Worm (Caenorhabditis elegans) whole organism, L1 larva: ENCODE data around the gene F25H9.7.

ENCODE experiments used
- C04F5.9 ChIP-seq: sonication (generic microtip); optimal IDR thresholded peaks from 2 replicates; lab custom pipeline; 2016; ENCODE audit warnings: missing genetic modification characterization, missing compliant biosample characterization
- alr-1 ChIP-seq: fragments of 200-800 bp; sonication (Bioruptor generic); optimal IDR thresholded peaks from 2 replicates; lab custom pipeline; 2018; ENCODE audit warnings: borderline replicate concordance, mild to moderate bottlenecking, missing genetic modification characterization, missing compliant biosample characterization
- ama-1 ChIP-seq: fragments of 150-350 bp; optimal IDR thresholded peaks from 2 replicates; lab custom pipeline; 2014
- efl-1 ChIP-seq, 4 experiments: fragments of 150-350 bp; optimal IDR thresholded peaks in 3 of 4; peaks in 1 of 4; 1 replicate in 1 of 4; 2 replicates in 3 of 4; lab custom pipeline; 2014; ENCODE audit warnings: missing biosample characterization in 2 of 4, missing genetic modification characterization in 2 of 4, missing genetic modification reagents in 2 of 4
- hlh-4 ChIP-seq: sonication (generic microtip); optimal IDR thresholded peaks from 2 replicates; lab custom pipeline; 2016; ENCODE audit warnings: mild to moderate bottlenecking, missing genetic modification characterization, missing compliant biosample characterization
- isw-1 ChIP-seq: fragments of 200-800 bp; sonication (Bioruptor generic); IDR thresholded peaks from 2 replicates; pipeline ENCODE4 v1.3.6; 2022; ENCODE audit warnings: missing genetic modification characterization, missing compliant biosample characterization
- unc-62 ChIP-seq: fragments of 150-350 bp; optimal IDR thresholded peaks from 2 replicates; lab custom pipeline; 2014; ENCODE audit warnings: missing biosample characterization, missing genetic modification reagents, missing genetic modification characterization
- zag-1 ChIP-seq: fragments of 150-350 bp; optimal IDR thresholded peaks from 2 replicates; lab custom pipeline; 2014; ENCODE audit warnings: missing biosample characterization, missing genetic modification characterization

- TF ChIP-seq C04F5.9 (tag; lab: Kevin White, UChicago): no peak
- TF ChIP-seq unc-62 (GFP tag; lab: Kevin White, UChicago): no peak
- no peak for TF ChIP-seq alr-1 (tag; lab: Kevin White, UChicago)
- TF ChIP-seq efl-1 (optimal IDR thresholded peaks at IDR 0.05; lab: Kevin White, UChicago): no peak
- TF ChIP-seq efl-1 (GFP tag; optimal IDR thresholded peaks at IDR 0.05 in 1 of 2; lab: Kevin White, UChicago): no peak
- TF ChIP-seq isw-1 (GFP tag; lab: Robert Waterston, UW): no peak
- no peak for TF ChIP-seq zag-1 (tag; lab: Kevin White, UChicago)
- TF ChIP-seq hlh-4 (tag; lab: Kevin White, UChicago): no peak
- no peak for TF ChIP-seq ama-1
Measured at ce11 chrV:13442819-13443218, 25.4 kb upstream of the F25H9.7 start.
